Fruit fly (Drosophila melanogaster): Measurements from ENCODE around the gene CG32052.
"Not testable (repeated sequence)": the region's sequence is repeated elsewhere in the genome, so short reads cannot be mapped to it uniquely, and the experiment has no call there.

CG32052 gene

dm6 chr3L:9798120-9798519, 11.3 kb downstream of the CG32052 start, which contains the start of gene Ilp1:
Gene Ilp1, plus strand, starts transcription at chr3L:9798420.
- TF ChIP-seq cic (GFP tag; optimal IDR thresholded peaks at IDR 0.05); cnc (optimal IDR thresholded peaks at IDR 0.05); CG12768 (GFP tag; optimal IDR thresholded peaks at IDR 0.05): not testable (repeated sequence)

DNA sequence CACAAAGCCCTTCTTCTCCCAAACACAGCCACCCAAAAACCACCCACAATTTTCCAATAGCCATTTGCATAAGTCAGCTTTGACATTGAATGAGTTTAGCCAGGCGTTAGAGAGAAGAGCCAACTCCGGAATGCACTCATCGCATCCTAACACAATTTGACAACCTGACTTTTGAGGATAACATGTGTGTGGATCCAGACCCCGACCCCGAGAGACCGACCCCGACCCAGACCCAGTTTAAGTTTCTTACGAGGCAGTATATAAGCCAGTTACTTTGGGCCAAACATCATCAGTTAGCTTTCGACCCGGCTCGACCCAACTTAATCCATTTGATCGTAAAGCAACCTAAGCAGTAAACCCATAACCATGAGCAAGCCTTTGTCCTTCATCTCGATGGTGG, 12.6 kb downstream of the CG32052 start, which contains the start of gene Ilp2:
TSS of gene Ilp2 (plus strand) at position 301 of the 400 bp plus-strand sequence.
- no peak for TF ChIP-seq kay (GFP tag; ENCODE audit: borderline replicate concordance)
- TF ChIP-seq ovo (GFP tag; optimal IDR thresholded peaks at IDR 0.05): no peak

- TF ChIP-seq CG5204 (GFP tag; optimal IDR thresholded peaks at IDR 0.05): no peak
Measured at dm6 chr3L:9802020-9802419, 15.2 kb downstream of the CG32052 start, which contains the start of gene Ilp3. Gene Ilp3, minus strand, starts transcription at chr3L:9802120.

DNA sequence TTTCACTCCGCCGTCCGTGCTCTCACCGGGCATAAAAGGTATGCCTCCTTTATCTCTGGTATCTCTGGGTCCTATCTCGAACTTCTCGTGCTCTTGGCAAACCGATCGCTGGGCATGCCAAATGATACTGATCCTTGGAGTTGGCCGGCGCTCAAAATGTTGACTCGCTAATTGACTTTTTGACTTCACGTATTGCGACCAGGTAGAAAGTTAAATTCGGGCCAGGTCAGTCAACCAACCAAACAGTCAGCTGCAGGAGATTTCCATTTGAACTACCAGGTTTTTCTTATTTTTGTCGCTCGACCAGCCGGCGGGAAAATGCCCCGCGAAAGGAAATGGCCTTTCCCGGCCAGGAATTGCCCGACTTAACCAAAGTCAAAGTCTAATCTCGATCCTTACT, 17.3 kb downstream of the CG32052 start, which contains the start of gene Ilp4:
TSS of gene Ilp4 (minus strand) at position 139 of the 400 bp plus-strand sequence.
- TF ChIP-seq CG5204 (GFP tag; optimal IDR thresholded peaks at IDR 0.05) (no peak), toe (GFP tag; optimal IDR thresholded peaks at IDR 0.05) (no peak), CG33017 (tag; optimal IDR thresholded peaks at IDR 0.05) (no peak), CG12768 (GFP tag; optimal IDR thresholded peaks at IDR 0.05) (no peak), tj (GFP tag; optimal IDR thresholded peaks at IDR 0.05) (no peak), CG11617 (GFP tag; optimal IDR thresholded peaks at IDR 0.05) (no peak), CG7101 (tag; optimal IDR thresholded peaks at IDR 0.05) (no peak)

DNA sequence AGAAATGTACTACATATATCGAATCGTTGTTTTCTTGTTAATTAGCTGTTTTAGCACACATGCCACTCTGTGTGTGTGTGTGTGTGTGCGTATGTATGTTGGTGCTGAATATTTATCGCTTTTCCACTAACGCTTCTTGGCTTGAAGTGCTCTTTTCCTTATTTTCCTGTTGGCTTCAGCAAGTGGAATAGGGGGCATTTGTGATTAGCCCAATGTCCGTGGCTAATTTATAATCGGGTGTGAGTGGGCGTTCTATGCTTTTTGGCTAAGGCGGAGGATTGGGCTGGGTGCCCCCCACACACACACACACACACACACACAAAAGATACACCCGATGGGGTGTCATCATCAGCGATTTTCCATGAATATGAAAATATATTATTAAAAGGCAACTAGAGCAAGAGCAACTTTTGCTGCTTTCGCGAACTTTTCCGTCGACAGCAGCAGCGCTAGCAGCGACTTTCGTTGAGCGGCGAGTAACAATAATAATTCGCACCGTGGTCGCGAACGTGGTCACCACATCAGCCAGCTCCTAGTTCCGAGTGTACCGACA, 26.6 kb downstream of the CG32052 start, which contains the start of gene CG43897:
TSS of gene CG43897 (plus strand) at position 503 of the 553 bp plus-strand sequence.
- TF ChIP-seq cnc (optimal IDR thresholded peaks at IDR 0.05) (no peak), CG33017 (tag; optimal IDR thresholded peaks at IDR 0.05) (no peak), tj (GFP tag; optimal IDR thresholded peaks at IDR 0.05) (no peak), Clk (GFP tag; optimal IDR thresholded peaks at IDR 0.05) (no peak), CG7045 (GFP tag; optimal IDR thresholded peaks at IDR 0.05) (no peak), Mnt (GFP tag; optimal IDR thresholded peaks at IDR 0.05) (no peak), kay (GFP tag; ENCODE audit: borderline replicate concordance) (no peak), CG12768 (GFP tag; optimal IDR thresholded peaks at IDR 0.05) (no peak), ovo (GFP tag; optimal IDR thresholded peaks at IDR 0.05) (no peak), bab1 (GFP tag; optimal IDR thresholded peaks at IDR 0.05) (no peak), toe (GFP tag; optimal IDR thresholded peaks at IDR 0.05) (no peak), CG7101 (tag; optimal IDR thresholded peaks at IDR 0.05) (no peak), Hr96 (GFP tag; optimal IDR thresholded peaks at IDR 0.05) (no peak), CG11617 (GFP tag; optimal IDR thresholded peaks at IDR 0.05) (no peak), Crg-1 (GFP tag; optimal IDR thresholded peaks at IDR 0.05) (no peak)

dm6 chr3L:9814621-9815020, 27.8 kb downstream of the CG32052 start:
- TF ChIP-seq Hr96 (GFP tag; optimal IDR thresholded peaks at IDR 0.05) (no peak), CG7045 (GFP tag; optimal IDR thresholded peaks at IDR 0.05) (no peak), CG7101 (tag; optimal IDR thresholded peaks at IDR 0.05) (no peak), CG33017 (tag; optimal IDR thresholded peaks at IDR 0.05) (no peak), cic (GFP tag; optimal IDR thresholded peaks at IDR 0.05) (no peak), tj (GFP tag; optimal IDR thresholded peaks at IDR 0.05) (no peak), pad (GFP tag; optimal IDR thresholded peaks at IDR 0.05) (no peak), ovo (GFP tag; optimal IDR thresholded peaks at IDR 0.05) (no peak), Mnt (GFP tag; optimal IDR thresholded peaks at IDR 0.05) (no peak), CG1620 (GFP tag; optimal IDR thresholded peaks at IDR 0.05) (no peak), kay (GFP tag; ENCODE audit: borderline replicate concordance) (no peak)

dm6 chr3L:9815705-9816104, 28.9 kb downstream of the CG32052 start:
- no peak for TF ChIP-seq CG11617 (GFP tag; optimal IDR thresholded peaks at IDR 0.05)
- TF ChIP-seq Clk (GFP tag; optimal IDR thresholded peaks at IDR 0.05): no peak
- TF ChIP-seq CG12768 (GFP tag; optimal IDR thresholded peaks at IDR 0.05): no peak
- TF ChIP-seq CG14711 (tag; optimal IDR thresholded peaks at IDR 0.05): no peak
- no peak for TF ChIP-seq Crg-1 (GFP tag; optimal IDR thresholded peaks at IDR 0.05)
- no peak for TF ChIP-seq bab1 (GFP tag; optimal IDR thresholded peaks at IDR 0.05)
- TF ChIP-seq CG33017 (tag; optimal IDR thresholded peaks at IDR 0.05): no peak
- no peak for TF ChIP-seq CG7045 (GFP tag; optimal IDR thresholded peaks at IDR 0.05)
- TF ChIP-seq pad (GFP tag; optimal IDR thresholded peaks at IDR 0.05): no peak
- no peak for TF ChIP-seq kay (GFP tag; ENCODE audit: borderline replicate concordance)
- TF ChIP-seq CG7101 (tag; optimal IDR thresholded peaks at IDR 0.05): no peak
- no peak for TF ChIP-seq Mnt (GFP tag; optimal IDR thresholded peaks at IDR 0.05)
- no peak for TF ChIP-seq toe (GFP tag; optimal IDR thresholded peaks at IDR 0.05)

dm6 chr3L:9820248-9820647, 33.4 kb downstream of the CG32052 start:
- TF ChIP-seq CG5204 (GFP tag; optimal IDR thresholded peaks at IDR 0.05) (no peak), CG7045 (GFP tag; optimal IDR thresholded peaks at IDR 0.05) (no peak), Hr96 (GFP tag; optimal IDR thresholded peaks at IDR 0.05) (no peak), toe (GFP tag; optimal IDR thresholded peaks at IDR 0.05) (no peak), Clk (GFP tag; optimal IDR thresholded peaks at IDR 0.05) (no peak), CG14711 (tag; optimal IDR thresholded peaks at IDR 0.05) (no peak), CG11617 (GFP tag; optimal IDR thresholded peaks at IDR 0.05) (no peak), cic (GFP tag; optimal IDR thresholded peaks at IDR 0.05) (no peak), CG33017 (tag; optimal IDR thresholded peaks at IDR 0.05) (no peak), cnc (optimal IDR thresholded peaks at IDR 0.05) (no peak), tj (GFP tag; optimal IDR thresholded peaks at IDR 0.05) (no peak)
